Fruit fly (Drosophila melanogaster) Kc167 (cell line): ENCODE measurements around the gene Polr2L.

Experiments used
- Myc ChIP-seq: fragments of >200 bp; optimal IDR thresholded peaks from 2 replicates; lab custom pipeline; 2017; ENCODE audit warnings: missing external identifiers
- Sin3A ChIP-seq: fragments of >200 bp; optimal IDR thresholded peaks from 2 replicates; lab custom pipeline; 2018; ENCODE audit warnings: missing external identifiers
- h ChIP-seq: fragments of >200 bp; optimal IDR thresholded peaks from 3 replicates; lab custom pipeline; 2018; ENCODE audit warnings: missing external identifiers
- insv ChIP-seq: fragments of >200 bp; optimal IDR thresholded peaks from 3 replicates; lab custom pipeline; 2018; ENCODE audit warnings: missing external identifiers
- psq ChIP-seq: fragments of >200 bp; optimal IDR thresholded peaks from 2 replicates; lab custom pipeline; 2017; ENCODE audit warnings: missing external identifiers
- ttk ChIP-seq: sonication (Bioruptor generic); optimal IDR thresholded peaks from 2 replicates; lab custom pipeline; 2017; ENCODE audit warnings: missing external identifiers

The Polr2L gene

DNA sequence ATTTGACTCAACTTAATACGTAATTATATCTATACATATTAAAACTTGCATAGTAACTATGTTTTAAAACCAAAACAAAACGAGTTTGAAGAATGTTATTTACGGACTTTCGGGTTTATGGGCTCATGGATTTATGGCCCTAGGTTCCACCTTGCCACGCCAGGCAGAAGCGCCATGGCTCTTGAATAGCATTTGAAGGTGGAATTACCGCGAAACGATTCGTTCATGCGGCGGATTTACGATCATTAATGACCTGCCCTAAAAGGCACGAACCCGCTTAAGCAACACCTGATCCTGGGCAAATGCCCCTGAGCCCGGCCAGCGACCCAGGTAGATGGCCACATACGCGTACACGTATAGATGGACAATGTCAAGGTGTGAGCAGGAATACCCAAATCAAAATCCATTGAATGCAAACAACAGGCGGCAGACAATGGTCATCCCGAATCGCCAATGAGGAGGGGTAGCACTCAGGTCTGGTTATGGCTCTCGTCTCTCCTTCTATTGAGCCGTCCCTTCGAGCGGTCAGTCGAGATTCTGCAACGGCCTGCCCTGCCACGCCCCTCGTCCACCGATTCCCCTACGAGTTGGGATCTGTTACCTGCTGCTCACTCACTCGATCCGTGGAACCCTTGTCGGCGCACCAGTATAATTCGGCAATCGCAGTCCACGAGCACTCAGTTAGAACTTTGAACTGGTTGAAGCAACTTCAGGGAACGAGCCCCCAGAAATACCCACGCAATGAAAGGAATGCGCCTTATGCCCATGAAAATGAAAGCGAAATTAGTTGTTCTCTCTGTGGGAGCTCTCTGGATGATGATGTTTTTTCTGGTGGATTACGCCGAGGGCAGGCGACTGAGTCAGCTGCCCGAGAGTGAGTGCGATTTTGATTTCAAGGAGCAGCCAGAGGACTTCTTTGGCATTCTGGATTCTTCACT is 32.0 kb downstream of the Polr2L start, which contains the start of gene tld:
TSS of gene tld (plus strand) at position 677 of the 938 bp plus-strand sequence.
- no peak for TF ChIP-seq h (lab: Kevin White, UChicago)
- TF ChIP-seq ttk (lab: Kevin White, UChicago) = no peak
- TF ChIP-seq Sin3A = no peak
- no peak for TF ChIP-seq insv (lab: Kevin White, UChicago)
- TF ChIP-seq psq (lab: Kevin White, UChicago) = no peak
- TF ChIP-seq Myc (lab: Kevin White, UChicago) = no peak

DNA sequence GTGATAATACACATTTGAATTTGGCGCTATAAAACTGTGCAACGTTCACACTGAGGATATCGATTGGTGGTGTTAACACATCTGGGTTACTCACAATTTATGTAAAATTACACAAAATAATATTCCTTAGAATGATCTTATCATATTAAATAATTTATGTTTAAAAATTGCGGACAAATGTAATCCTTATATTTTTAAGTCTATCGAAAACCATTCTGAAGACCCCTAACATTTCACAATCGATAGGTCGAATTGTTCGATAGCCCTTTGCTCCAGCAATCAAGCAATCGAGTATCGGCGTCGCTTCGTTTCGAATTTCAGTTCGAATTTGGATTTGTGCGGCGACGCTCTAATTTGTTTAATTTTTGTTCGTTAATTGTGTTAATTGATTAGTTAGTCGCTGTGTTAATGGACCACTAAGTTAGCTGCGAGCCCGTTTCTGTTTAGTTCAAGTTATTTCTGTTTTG is 36.3 kb downstream of the Polr2L start, which contains the start of gene asp:
TSS of gene asp (plus strand) at position 289 of the 467 bp plus-strand sequence.
- TF ChIP-seq insv (lab: Kevin White, UChicago) (no peak), ttk (lab: Kevin White, UChicago) (no peak), h (lab: Kevin White, UChicago) (no peak), Myc (lab: Kevin White, UChicago) (no peak), psq (lab: Kevin White, UChicago) (no peak), Sin3A (no peak)

DNA sequence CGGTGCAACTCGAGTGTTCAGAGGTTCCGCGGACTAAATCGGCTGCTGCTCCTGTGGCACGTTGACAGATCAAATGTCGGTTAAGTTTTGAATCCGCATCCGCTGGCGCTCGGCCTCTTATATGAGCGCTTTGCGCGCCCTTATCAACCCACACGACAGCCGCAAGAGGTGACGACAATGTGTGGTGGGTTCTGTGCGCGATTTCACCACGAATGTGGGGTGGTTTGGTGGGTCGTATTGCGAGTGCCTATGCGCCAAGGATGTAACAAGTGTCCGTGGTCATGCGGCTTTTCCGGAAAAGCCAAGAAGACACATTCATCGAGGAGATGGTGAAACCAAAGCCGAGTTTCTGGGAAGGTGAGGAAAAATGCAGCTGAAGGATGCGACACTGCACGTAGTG is 47.7 kb downstream of the Polr2L start, which contains the start of gene AstA:
TSS of gene AstA (minus strand) at position 101 of the 400 bp plus-strand sequence.
- no peak for TF ChIP-seq insv (lab: Kevin White, UChicago)

DNA sequence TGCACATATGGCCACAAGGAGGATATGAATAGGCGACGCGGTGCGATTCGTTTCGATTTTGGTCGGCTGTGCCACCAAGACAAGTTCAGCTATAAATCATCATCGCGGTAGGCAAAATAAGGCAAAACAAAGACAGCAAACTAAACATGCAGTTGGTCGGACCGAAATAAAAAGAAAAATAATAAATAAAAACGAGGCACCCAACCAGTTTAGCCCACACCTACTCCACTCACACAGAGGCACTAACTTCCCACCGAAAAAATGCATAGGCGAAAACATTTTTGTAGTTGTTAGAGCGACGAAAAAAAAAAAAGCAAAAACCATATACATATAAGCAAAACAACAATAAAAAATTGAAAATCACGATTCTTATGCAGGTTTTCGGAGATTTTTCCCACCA is 49.4 kb downstream of the Polr2L start:
- TF ChIP-seq insv (lab: Kevin White, UChicago) = no peak
